Worm (Caenorhabditis elegans) whole organism, late embryonic: ENCODE data around the gene C31H2.4.

Source experiments
- F13H6.1 ChIP-seq: sonication (generic microtip); optimal IDR thresholded peaks from 2 replicates; lab custom pipeline; 2016; ENCODE audit warnings: missing genetic modification characterization, missing compliant biosample characterization
- K09A11.1 ChIP-seq: sonication (generic microtip); optimal IDR thresholded peaks from 2 replicates; lab custom pipeline; 2017; ENCODE audit warnings: antibody characterized with exemption, mild to moderate bottlenecking, missing genetic modification characterization, missing compliant biosample characterization; ENCODE audit not compliant: insufficient read depth
- ahr-1 ChIP-seq: sonication (generic microtip); optimal IDR thresholded peaks from 2 replicates; lab custom pipeline; 2016; ENCODE audit warnings: missing genetic modification characterization, missing compliant biosample characterization
- ama-1 ChIP-seq: fragments of 150-350 bp; optimal IDR thresholded peaks from 2 replicates; lab custom pipeline; 2014
- ceh-18 ChIP-seq: sonication (generic microtip); optimal IDR thresholded peaks from 2 replicates; lab custom pipeline; 2016; ENCODE audit warnings: missing genetic modification characterization, missing compliant biosample characterization
- ceh-22 ChIP-seq: sonication (generic microtip); optimal IDR thresholded peaks from 2 replicates; lab custom pipeline; 2017; ENCODE audit warnings: missing biosample characterization, missing genetic modification characterization
- ceh-30 ChIP-seq: fragments of 150-350 bp; optimal IDR thresholded peaks from 2 replicates; lab custom pipeline; 2014; ENCODE audit warnings: missing biosample characterization, missing genetic modification characterization
- dve-1 ChIP-seq: sonication (generic microtip); optimal IDR thresholded peaks from 2 replicates; lab custom pipeline; 2017; ENCODE audit warnings: antibody characterized with exemption, mild to moderate bottlenecking, missing genetic modification characterization, missing compliant biosample characterization
- elt-4 ChIP-seq: sonication (generic microtip); optimal IDR thresholded peaks from 2 replicates; lab custom pipeline; 2016; ENCODE audit warnings: missing genetic modification characterization, missing compliant biosample characterization
- eyg-1 ChIP-seq: sonication (generic microtip); optimal IDR thresholded peaks from 2 replicates; lab custom pipeline; 2016; ENCODE audit warnings: missing genotype, missing genetic modification characterization, missing compliant biosample characterization
- fax-1 ChIP-seq: sonication (generic microtip); optimal IDR thresholded peaks from 2 replicates; lab custom pipeline; 2016; ENCODE audit warnings: missing genotype, missing genetic modification characterization, missing compliant biosample characterization
- fkh-10 ChIP-seq: fragments of 150-350 bp; optimal IDR thresholded peaks from 2 replicates; lab custom pipeline; 2014; ENCODE audit warnings: missing biosample characterization, missing genetic modification reagents, missing genetic modification characterization
- fkh-6 ChIP-seq: sonication (generic microtip); optimal IDR thresholded peaks from 2 replicates; lab custom pipeline; 2016; ENCODE audit warnings: missing genetic modification characterization, missing compliant biosample characterization
- gmeb-2 ChIP-seq: sonication (generic microtip); optimal IDR thresholded peaks from 2 replicates; lab custom pipeline; 2016; ENCODE audit warnings: missing genetic modification characterization, inconsistent platforms, missing compliant biosample characterization
- hlh-13 ChIP-seq: fragments of 200-800 bp; sonication (Bioruptor generic); optimal IDR thresholded peaks from 2 replicates; lab custom pipeline; 2018; ENCODE audit warnings: mild to moderate bottlenecking, missing genetic modification characterization, missing compliant biosample characterization
- hlh-15 ChIP-seq: sonication (generic microtip); optimal IDR thresholded peaks from 2 replicates; lab custom pipeline; 2016; ENCODE audit warnings: missing genetic modification characterization, missing compliant biosample characterization
- hlh-30 ChIP-seq: sonication (generic microtip); optimal IDR thresholded peaks from 2 replicates; lab custom pipeline; 2017; ENCODE audit warnings: antibody characterized with exemption, missing genetic modification characterization, missing compliant biosample characterization; ENCODE audit not compliant: insufficient read depth
- hlh-8 ChIP-seq: sonication (generic microtip); optimal IDR thresholded peaks from 2 replicates; lab custom pipeline; 2016; ENCODE audit warnings: missing genotype, missing genetic modification characterization, missing compliant biosample characterization
- lim-6 ChIP-seq: sonication (generic microtip); optimal IDR thresholded peaks from 2 replicates; lab custom pipeline; 2016; ENCODE audit warnings: missing genetic modification characterization, missing compliant biosample characterization
- lin-11 ChIP-seq: fragments of 200-800 bp; sonication (Bioruptor generic); optimal IDR thresholded peaks from 2 replicates; lab custom pipeline; 2018; ENCODE audit warnings: mild to moderate bottlenecking, missing genetic modification characterization, missing compliant biosample characterization
- madf-2 ChIP-seq: sonication (generic microtip); optimal IDR thresholded peaks from 2 replicates; lab custom pipeline; 2017; ENCODE audit warnings: missing genetic modification characterization, missing compliant biosample characterization
- mec-3 ChIP-seq: sonication (generic microtip); optimal IDR thresholded peaks from 2 replicates; lab custom pipeline; 2016; ENCODE audit warnings: borderline replicate concordance, missing genetic modification characterization, missing compliant biosample characterization
- nhr-11 ChIP-seq: fragments of 150-350 bp; optimal IDR thresholded peaks from 2 replicates; lab custom pipeline; 2014; ENCODE audit warnings: missing biosample characterization, missing genetic modification characterization
- odd-2 ChIP-seq: sonication (generic microtip); optimal IDR thresholded peaks from 2 replicates; lab custom pipeline; 2017; ENCODE audit warnings: antibody characterized with exemption, mild to moderate bottlenecking, missing genetic modification characterization, missing compliant biosample characterization
- pqm-1 ChIP-seq: sonication (generic microtip); optimal IDR thresholded peaks from 2 replicates; lab custom pipeline; 2016; ENCODE audit warnings: missing genetic modification characterization, missing compliant biosample characterization
- ref-2 ChIP-seq: sonication (generic microtip); optimal IDR thresholded peaks from 2 replicates; lab custom pipeline; 2016; ENCODE audit warnings: missing genetic modification characterization, missing compliant biosample characterization
- rnt-1 ChIP-seq: sonication (generic microtip); optimal IDR thresholded peaks from 2 replicates; lab custom pipeline; 2016; ENCODE audit warnings: missing genetic modification characterization, missing compliant biosample characterization
- syd-9 ChIP-seq: sonication (generic microtip); optimal IDR thresholded peaks from 2 replicates; lab custom pipeline; 2016; ENCODE audit warnings: mild to moderate bottlenecking, missing genetic modification characterization, moderate library complexity, missing compliant biosample characterization
- tbx-2 ChIP-seq: sonication (generic microtip); optimal IDR thresholded peaks from 2 replicates; lab custom pipeline; 2016; ENCODE audit warnings: missing genetic modification characterization, missing compliant biosample characterization
- tbx-7 ChIP-seq: sonication (generic microtip); optimal IDR thresholded peaks from 2 replicates; lab custom pipeline; 2016; ENCODE audit warnings: missing genotype, missing genetic modification characterization, missing compliant biosample characterization
- unc-55 ChIP-seq: sonication (generic microtip); optimal IDR thresholded peaks from 2 replicates; lab custom pipeline; 2017; ENCODE audit warnings: missing biosample characterization, missing genetic modification reagents, missing genetic modification characterization
- unc-86 ChIP-seq: sonication (generic microtip); optimal IDR thresholded peaks from 2 replicates; lab custom pipeline; 2016; ENCODE audit warnings: missing genetic modification characterization, missing compliant biosample characterization
- ztf-16 ChIP-seq: sonication (generic microtip); optimal IDR thresholded peaks from 2 replicates; lab custom pipeline; 2017; ENCODE audit warnings: missing genetic modification characterization, missing compliant biosample characterization

The C31H2.4 gene

ce11 chrX:5195462-5196160, 36.1 kb upstream of the C31H2.4 start, which contains the start of gene pqn-62 (continued):
- peak; percentile 51 for TF ChIP-seq unc-55 (GFP tag; lab: Kevin White, UChicago)
- TF ChIP-seq fax-1 (tag; lab: Kevin White, UChicago) = no peak

- peak; percentile 23 for TF ChIP-seq ceh-18 (tag; lab: Kevin White, UChicago)
- no peak for TF ChIP-seq lim-6 (tag; lab: Kevin White, UChicago)
- TF ChIP-seq ref-2 (tag; lab: Kevin White, UChicago) = no peak
- no peak for TF ChIP-seq elt-4 (tag; lab: Kevin White, UChicago)
- TF ChIP-seq syd-9 = no peak
- TF ChIP-seq hlh-8 = peak; percentile 17
- no peak for TF ChIP-seq tbx-7 (tag; lab: Kevin White, UChicago)
- TF ChIP-seq, all 69 proteins: peak for 2
Observed at ce11 chrX:5193402-5193801, 33.9 kb upstream of the C31H2.4 start.

- TF ChIP-seq elt-4 (tag; lab: Kevin White, UChicago) (no peak), madf-2 (tag; lab: Kevin White, UChicago) (no peak), ahr-1 (tag; lab: Kevin White, UChicago) (no peak), nhr-11 (tag; lab: Kevin White, UChicago) (no peak), fkh-10 (GFP tag; lab: Kevin White, UChicago) (no peak), syd-9 (no peak), ztf-16 (tag; lab: Kevin White, UChicago) (no peak), fkh-6 (tag; lab: Kevin White, UChicago) (no peak)
Observed at ce11 chrX:5190061-5190460, 30.6 kb upstream of the C31H2.4 start.

ce11 chrX:5188977-5189376, 29.5 kb upstream of the C31H2.4 start, which contains the start of gene zig-6:
Gene zig-6 (minus strand): TSS chrX:5189077.
- TF ChIP-seq hlh-13 (GFP tag; lab: Kevin White, UChicago) (no peak), nhr-11 (tag; lab: Kevin White, UChicago) (no peak), ama-1 (lab: Kevin White, UChicago) (no peak)

ce11 chrX:5183931-5184330, 24.5 kb upstream of the C31H2.4 start, which contains the start of gene T03G11.9:
Gene T03G11.9 (plus strand): TSS chrX:5184231.
- no peak for TF ChIP-seq F13H6.1 (tag; lab: Kevin White, UChicago)

- no peak for TF ChIP-seq unc-86 (tag; lab: Kevin White, UChicago)
- TF ChIP-seq gmeb-2 (tag; lab: Kevin White, UChicago) = no peak
Observed at ce11 chrX:5179874-5180273, 20.4 kb upstream of the C31H2.4 start, which contains the start of gene sru-48. Gene sru-48 (plus strand): TSS chrX:5180174.

- TF ChIP-seq ceh-22 (tag; lab: Kevin White, UChicago) = no peak
- no peak for TF ChIP-seq elt-4 (tag; lab: Kevin White, UChicago)
- no peak for TF ChIP-seq eyg-1
- no peak for TF ChIP-seq F13H6.1 (tag; lab: Kevin White, UChicago)
- no peak for TF ChIP-seq tbx-2 (tag; lab: Kevin White, UChicago)
- TF ChIP-seq rnt-1 (tag; lab: Kevin White, UChicago) = no peak
- TF ChIP-seq fkh-6 (tag; lab: Kevin White, UChicago) = no peak
- TF ChIP-seq ahr-1 (tag; lab: Kevin White, UChicago) = no peak
- no peak for TF ChIP-seq dve-1
- TF ChIP-seq mec-3 (tag; lab: Kevin White, UChicago) = no peak
- TF ChIP-seq hlh-15 = no peak
- no peak for TF ChIP-seq madf-2 (tag; lab: Kevin White, UChicago)
- no peak for TF ChIP-seq ceh-30 (tag; lab: Kevin White, UChicago)
- no peak for TF ChIP-seq lin-11 (tag; lab: Kevin White, UChicago)
- TF ChIP-seq pqm-1 = no peak
- no peak for TF ChIP-seq hlh-30
- TF ChIP-seq odd-2 (tag; lab: Kevin White, UChicago) = no peak
- TF ChIP-seq K09A11.1 = no peak
- no peak for TF ChIP-seq lim-6 (tag; lab: Kevin White, UChicago)
Observed at ce11 chrX:5179050-5179449, 19.6 kb upstream of the C31H2.4 start, which contains the start of gene metl-9. Gene metl-9 (minus strand): TSS chrX:5179150.
